Worm (Caenorhabditis elegans) whole organism, L4 larva: ENCODE data around the gene F43G6.17.

Source experiments
- F49E8.2 ChIP-seq: sonication (generic microtip); optimal IDR thresholded peaks from 2 replicates; lab custom pipeline; 2016; ENCODE audit warnings: missing compliant biosample characterization, mild to moderate bottlenecking, missing genetic modification characterization, borderline replicate concordance
- T20F7.1 ChIP-seq: fragments of 200-800 bp; sonication (Bioruptor generic); optimal IDR thresholded peaks from 2 replicates; lab custom pipeline; 2018; ENCODE audit warnings: mild to moderate bottlenecking, missing genetic modification characterization, missing compliant biosample characterization
- aly-2 ChIP-seq: sonication (generic microtip); optimal IDR thresholded peaks from 2 replicates; lab custom pipeline; 2018; ENCODE audit warnings: missing biosample characterization, missing genetic modification characterization
- dpl-1 ChIP-seq: fragments of 150-350 bp; optimal IDR thresholded peaks from 2 replicates; lab custom pipeline; 2014; ENCODE audit warnings: missing biosample characterization, missing genetic modification reagents, missing genetic modification characterization
- nhr-237 ChIP-seq: sonication (generic microtip); optimal IDR thresholded peaks from 2 replicates; lab custom pipeline; 2017; ENCODE audit warnings: missing biosample characterization, missing genetic modification characterization
- nhr-25 ChIP-seq: sonication (generic microtip); optimal IDR thresholded peaks from 2 replicates; lab custom pipeline; 2017; ENCODE audit warnings: missing genetic modification characterization, mild to moderate bottlenecking, missing compliant biosample characterization, antibody characterized with exemption, moderate library complexity, borderline replicate concordance; ENCODE audit not compliant: insufficient read depth
- nhr-6 ChIP-seq: fragments of 150-350 bp; optimal IDR thresholded peaks from 2 replicates; lab custom pipeline; 2014; ENCODE audit warnings: missing biosample characterization, missing genetic modification characterization
- pqm-1 ChIP-seq: sonication (generic microtip); optimal IDR thresholded peaks from 2 replicates; lab custom pipeline; 2017; ENCODE audit warnings: missing biosample characterization, missing genetic modification characterization

DNA sequence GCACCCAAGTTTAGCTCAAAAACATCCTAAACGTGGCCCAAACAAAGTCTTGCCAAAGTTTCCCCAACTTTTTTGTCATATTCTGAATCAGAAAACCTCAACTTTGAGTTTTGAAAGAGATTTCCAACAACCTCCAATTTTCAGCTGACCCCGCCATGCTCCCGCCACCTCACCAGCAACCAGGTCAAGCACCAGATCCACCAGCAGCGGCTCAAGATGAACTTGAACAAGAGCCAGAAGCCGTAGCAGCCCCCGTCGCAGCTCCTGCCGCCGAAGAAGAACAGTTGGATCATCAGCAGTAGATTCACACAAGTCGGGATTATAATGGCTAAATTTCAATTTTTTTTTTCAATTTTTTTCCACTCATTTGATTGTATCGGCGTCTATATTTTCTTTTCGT lies 8.7 kb downstream of the F43G6.17 start:
- TF ChIP-seq F49E8.2 (tag; lab: Kevin White, UChicago): no peak
- TF ChIP-seq nhr-25 (tag; lab: Kevin White, UChicago): no peak
- no peak for TF ChIP-seq aly-2 (tag; lab: Kevin White, UChicago)
- TF ChIP-seq nhr-237 (tag; lab: Kevin White, UChicago): no peak
- TF ChIP-seq nhr-6 (tag; lab: Kevin White, UChicago): no peak
- TF ChIP-seq T20F7.1 (GFP tag; lab: Kevin White, UChicago): no peak
- no peak for TF ChIP-seq pqm-1 (tag; lab: Kevin White, UChicago)
- TF ChIP-seq dpl-1: no peak
